Worm (Caenorhabditis elegans): ENCODE data around the gene gsto-2.
A peak's percentile ranks its signal among the peaks of the same experiment; 100 is the strongest.

The gsto-2 gene

ce11 chrIII:8551705-8552104 lies 2.9 kb upstream of the gsto-2 start:
- TF ChIP-seq xnd-1 (tag; optimal IDR thresholded peaks at IDR 0.05) (no peak), aptf-3 (GFP tag; IDR thresholded peaks at IDR 0.05) (no peak), F23B12.7 (tag; optimal IDR thresholded peaks at IDR 0.05; ENCODE audit: insufficient read depth) (no peak), tbp1 (GFP tag; optimal IDR thresholded peaks at IDR 0.05) (no peak), Y53G8AR.9 (GFP tag; conservative IDR thresholded peaks at IDR 0.05) (no peak), pha-4 (tag; optimal IDR thresholded peaks at IDR 0.05) (no peak), lin-54 (GFP tag; optimal IDR thresholded peaks at IDR 0.05) (no peak), attf-6 (GFP tag; IDR thresholded peaks at IDR 0.05) (no peak), lin-40 (tag; optimal IDR thresholded peaks at IDR 0.05) (no peak), hrde-1 (tag; optimal IDR thresholded peaks at IDR 0.05; ENCODE audit: borderline replicate concordance) (no peak), Y56A3A.18 (GFP tag; IDR thresholded peaks at IDR 0.05) (no peak)

ce11 chrIII:8552125-8552524 lies 2.4 kb upstream of the gsto-2 start, which contains the start of gene C02D5.4:
TSS of gene C02D5.4 (plus strand) at chrIII:8552165.
- TF ChIP-seq let-607 (tag; optimal IDR thresholded peaks at IDR 0.05) (no peak), ztf-25 (GFP tag; IDR thresholded peaks at IDR 0.05) (no peak), efl-1 (GFP tag; optimal IDR thresholded peaks at IDR 0.05) (peak; percentile 28), ekl-4 (GFP tag; IDR thresholded peaks at IDR 0.05) (no peak), lin-35 (GFP tag; optimal IDR thresholded peaks at IDR 0.05) (no peak), cebp-1 (GFP tag; IDR thresholded peaks at IDR 0.05) (no peak), cebp-1 (tag; optimal IDR thresholded peaks at IDR 0.05) (no peak), Y95B8A.8 (GFP tag; IDR thresholded peaks at IDR 0.05) (no peak), nhr-80 (tag; optimal IDR thresholded peaks at IDR 0.05) (peak; percentile 9)

ce11 chrIII:8555682-8556081 lies 1.1 kb downstream of the gsto-2 start:
- TF ChIP-seq attf-6 (GFP tag; IDR thresholded peaks at IDR 0.05): no peak
- no peak for TF ChIP-seq B0035.1 (tag; optimal IDR thresholded peaks at IDR 0.05)
- no peak for TF ChIP-seq hsf-1 (GFP tag; IDR thresholded peaks at IDR 0.05)
- no peak for TF ChIP-seq ama-1 (optimal IDR thresholded peaks at IDR 0.05)
- no peak for TF ChIP-seq ama-1 (GFP tag; optimal IDR thresholded peaks at IDR 0.05)
- no peak for TF ChIP-seq dpff-1 (tag; optimal IDR thresholded peaks at IDR 0.05)

- no peak for TF ChIP-seq F10E7.11 (tag; optimal IDR thresholded peaks at IDR 0.05)
- TF ChIP-seq nhr-80 (tag; optimal IDR thresholded peaks at IDR 0.05): peak; percentile 1
- TF ChIP-seq hmg-1.2 (GFP tag; IDR thresholded peaks at IDR 0.05): peak; percentile 78; the same call in 1 of the 2 replicates
These were observed 2.3 kb downstream of the gsto-2 start, which contains the start of gene C02D5.2 for ce11 chrIII:8556836-8557385. TSS of gene C02D5.2 (plus strand) at chrIII:8557335.

DNA sequence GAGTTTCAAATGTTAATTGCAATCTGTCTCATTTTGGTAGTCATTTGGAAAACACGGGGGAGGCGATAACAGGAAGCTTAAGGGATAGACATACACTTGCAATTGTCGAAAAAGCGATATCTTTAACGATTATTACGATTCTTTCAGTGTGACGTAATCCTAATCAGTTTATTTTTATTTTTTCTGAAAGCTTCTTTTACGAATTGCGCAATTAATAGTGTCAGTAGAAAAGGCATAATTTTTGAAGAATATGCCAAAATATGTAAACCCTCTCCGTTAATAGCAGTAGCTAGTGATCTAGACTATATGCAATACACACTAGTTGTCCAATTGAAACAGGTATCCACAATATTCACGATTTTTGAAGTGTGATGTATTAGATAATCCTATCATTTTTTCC lies 5.8 kb downstream of the gsto-2 start:
- TF ChIP-seq him-1 (tag; optimal IDR thresholded peaks at IDR 0.05) (no peak), ets-4 (GFP tag; optimal IDR thresholded peaks at IDR 0.05) (no peak), ztf-3 (GFP tag; optimal IDR thresholded peaks at IDR 0.05) (no peak), tbx-9 (tag; optimal IDR thresholded peaks at IDR 0.05; ENCODE audit: borderline replicate concordance) (no peak), F49E8.2 (tag; optimal IDR thresholded peaks at IDR 0.05; ENCODE audit: insufficient read depth) (no peak), rcor-1 (GFP tag; IDR thresholded peaks at IDR 0.05) (no peak), B0261.1 (tag; optimal IDR thresholded peaks at IDR 0.05) (no peak), egrh-3 (GFP tag; IDR thresholded peaks at IDR 0.05) (no peak), F55B11.4 (tag; optimal IDR thresholded peaks at IDR 0.05; ENCODE audit: borderline replicate concordance, insufficient read depth) (no peak), aptf-2 (GFP tag; conservative IDR thresholded peaks at IDR 0.05) (no peak), aptf-3 (GFP tag; IDR thresholded peaks at IDR 0.05) (no peak), T26A5.8 (tag; optimal IDR thresholded peaks at IDR 0.05) (no peak)
